Fruit fly (Drosophila melanogaster) Kc167 (cell line): Measurements from ENCODE around the gene CG10348.

ENCODE experiments used
- h ChIP-seq: fragments of >200 bp; optimal IDR thresholded peaks from 3 replicates; lab custom pipeline; 2018; ENCODE audit warnings: missing external identifiers
- insv ChIP-seq: fragments of >200 bp; optimal IDR thresholded peaks from 3 replicates; lab custom pipeline; 2018; ENCODE audit warnings: missing external identifiers

dm6 chr2L:18724842-18725241 lies 7.5 kb downstream of the CG10348 start:
- no peak for TF ChIP-seq h (lab: Kevin White, UChicago)
- no peak for TF ChIP-seq insv (lab: Kevin White, UChicago)
